Worm (Caenorhabditis elegans) whole organism, L1 larva: Measurements from ENCODE around the gene F42F12.4.

Experiments
- sup-37 ChIP-seq: fragments of 200-800 bp; sonication (Bioruptor generic); optimal IDR thresholded peaks from 2 replicates; lab custom pipeline; 2018; ENCODE audit warnings: mild to moderate bottlenecking, missing genetic modification characterization, missing compliant biosample characterization
- ztf-11 ChIP-seq, 2 experiments: sonication (generic microtip); optimal IDR thresholded peaks; 2 replicates each; lab custom pipeline; 2016 to 2017; ENCODE audit warnings: missing genetic modification characterization in 2 of 2, missing biosample characterization in 1 of 2, missing compliant biosample characterization in 1 of 2

- TF ChIP-seq sup-37 (GFP tag; lab: Kevin White, UChicago) (no peak), ztf-11 (tag; optimal IDR thresholded peaks at IDR 0.05; lab: Kevin White, UChicago) (no peak)
These were observed 23.0 kb upstream of the F42F12.4 start for ce11 chrX:12375783-12376182.
